Worm (Caenorhabditis elegans): Measurements from ENCODE around the gene cbd-1.

ce11 chrIV:11403288-11403991, 30.6 kb downstream of the cbd-1 start, which contains the start of the genes memi-3 and cyp-31A2:
- TF ChIP-seq nhr-237 (tag; optimal IDR thresholded peaks at IDR 0.05) (no peak), ztf-11 (tag; optimal IDR thresholded peaks at IDR 0.05) (no peak), nhr-6 (tag; optimal IDR thresholded peaks at IDR 0.05) (no peak), nhr-25 (tag; optimal IDR thresholded peaks at IDR 0.05; ENCODE audit: borderline replicate concordance, insufficient read depth) (no peak), nhr-28 (tag; optimal IDR thresholded peaks at IDR 0.05) (no peak), hlh-11 (tag; optimal IDR thresholded peaks at IDR 0.05) (no peak), mep-1 (tag; optimal IDR thresholded peaks at IDR 0.05) (no peak), mxl-3 (GFP tag; optimal IDR thresholded peaks at IDR 0.05) (no peak), skn-1 (tag; optimal IDR thresholded peaks at IDR 0.05) (no peak), duxl-1 (tag; optimal IDR thresholded peaks at IDR 0.05; ENCODE audit: poor library complexity) (no peak), nhr-10 (tag; optimal IDR thresholded peaks at IDR 0.05) (no peak)
